Worm (Caenorhabditis elegans) whole organism, L1 larva: ENCODE measurements around the gene enri-1.

Experiments
- elt-3 ChIP-seq, 6 experiments: fragments of 150-350 bp in 1 of 6; sonication (generic microtip); optimal IDR thresholded peaks; 2 replicates each; lab custom pipeline; 2017 to 2018; ENCODE audit warnings: missing biosample characterization in 6 of 6, missing genetic modification characterization in 6 of 6, inconsistent platforms in 1 of 6
- fkh-10 ChIP-seq: sonication (generic microtip); optimal IDR thresholded peaks from 2 replicates; lab custom pipeline; 2017; ENCODE audit warnings: missing biosample characterization, missing genetic modification reagents, missing genetic modification characterization
- jun-1 ChIP-seq: fragments of 150-350 bp; optimal IDR thresholded peaks from 2 replicates; lab custom pipeline; 2014; ENCODE audit warnings: missing biosample characterization, missing genetic modification reagents, missing genetic modification characterization
- lin-15B ChIP-seq: fragments of 150-350 bp; sonication (generic microtip); optimal IDR thresholded peaks from 3 replicates; lab custom pipeline; 2014; ENCODE audit warnings: missing biosample characterization, missing genetic modification characterization
- lin-35 ChIP-seq, 2 experiments: fragments of 150-350 bp; optimal IDR thresholded peaks; 2 replicates each; lab custom pipeline; 2014; ENCODE audit warnings: missing biosample characterization in 2 of 2, missing genetic modification characterization in 2 of 2, missing genetic modification reagents in 2 of 2
- lsy-2 ChIP-seq, 2 experiments: fragments of 150-350 bp; optimal IDR thresholded peaks; 2 replicates each; lab custom pipeline; 2014; ENCODE audit warnings: missing biosample characterization in 2 of 2, missing genetic modification characterization in 2 of 2
- mdl-1 ChIP-seq, 2 experiments: fragments of 150-350 bp; optimal IDR thresholded peaks; 2 replicates each; lab custom pipeline; 2014 to 2017; ENCODE audit warnings: missing biosample characterization in 2 of 2, missing genetic modification characterization in 2 of 2, inconsistent platforms in 1 of 2
- nhr-12 ChIP-seq: sonication (generic microtip); optimal IDR thresholded peaks from 2 replicates; lab custom pipeline; 2017; ENCODE audit warnings: missing biosample characterization, missing genetic modification characterization
- nhr-76 ChIP-seq: sonication (generic microtip); optimal IDR thresholded peaks from 2 replicates; lab custom pipeline; 2017; ENCODE audit warnings: missing biosample characterization, missing genetic modification characterization
- pqm-1 ChIP-seq: sonication (generic microtip); optimal IDR thresholded peaks from 3 replicates; lab custom pipeline; 2017; ENCODE audit warnings: missing biosample characterization, missing genetic modification characterization
- snpc-4 ChIP-seq: fragments of 150-350 bp; optimal IDR thresholded peaks from 2 replicates; lab custom pipeline; 2014; ENCODE audit warnings: missing biosample characterization, missing genetic modification characterization
- unc-130 ChIP-seq: fragments of 150-350 bp; optimal IDR thresholded peaks from 2 replicates; lab custom pipeline; 2017; ENCODE audit warnings: missing biosample characterization, missing genetic modification characterization, inconsistent platforms
- ztf-11 ChIP-seq, 2 experiments: sonication (generic microtip); optimal IDR thresholded peaks; 2 replicates each; lab custom pipeline; 2016 to 2017; ENCODE audit warnings: missing genetic modification characterization in 2 of 2, missing biosample characterization in 1 of 2, missing compliant biosample characterization in 1 of 2

- no peak for TF ChIP-seq ztf-11 (tag; optimal IDR thresholded peaks at IDR 0.05; lab: Kevin White, UChicago)
- no peak for TF ChIP-seq lin-35 (GFP tag; optimal IDR thresholded peaks at IDR 0.05; lab: Kevin White, UChicago)
- no peak for TF ChIP-seq nhr-76 (tag; lab: Kevin White, UChicago)
- TF ChIP-seq nhr-12 = no peak
- no peak for TF ChIP-seq mdl-1 (tag; optimal IDR thresholded peaks at IDR 0.05; lab: Kevin White, UChicago)
- TF ChIP-seq fkh-10 (GFP tag; lab: Kevin White, UChicago) = no peak
- TF ChIP-seq lsy-2 (tag; optimal IDR thresholded peaks at IDR 0.05; lab: Kevin White, UChicago) = no peak
- TF ChIP-seq elt-3 (tag; optimal IDR thresholded peaks at IDR 0.05; lab: Kevin White, UChicago) = no peak
- TF ChIP-seq lin-15B (tag; lab: Kevin White, UChicago) = no peak
- no peak for TF ChIP-seq pqm-1 (tag; lab: Kevin White, UChicago)
- TF ChIP-seq jun-1 (tag; lab: Kevin White, UChicago) = no peak
- TF ChIP-seq snpc-4 (tag; lab: Kevin White, UChicago) = no peak
- no peak for TF ChIP-seq unc-130 (tag; lab: Kevin White, UChicago)
These were observed 9.2 kb downstream of the enri-1 start, which contains the start of gene F43C11.8 for ce11 chrII:2332220-2332619.
